Worm (Caenorhabditis elegans): ENCODE results near the gene W09D6.4.

DNA sequence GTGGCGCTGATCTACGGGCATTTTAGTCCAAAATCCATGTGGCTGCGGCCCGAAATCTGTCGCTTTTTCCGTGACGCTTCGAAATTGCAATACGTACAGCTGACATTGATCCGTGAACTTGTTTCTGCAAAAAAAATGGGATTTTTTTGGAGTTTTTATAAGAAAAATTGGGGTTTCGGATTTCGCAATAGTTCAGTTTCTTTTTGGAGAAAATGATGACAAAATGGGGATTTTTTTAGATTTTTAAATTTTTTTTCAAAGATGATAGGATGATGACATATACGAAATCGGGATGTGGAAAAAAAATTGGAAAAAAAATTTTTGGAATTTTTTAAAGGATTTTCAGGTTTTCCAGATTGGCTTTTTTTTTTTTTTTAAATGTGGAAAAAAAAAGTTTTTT, 21.7 kb downstream of the W09D6.4 start:
- TF ChIP-seq ztf-11 (tag; optimal IDR thresholded peaks at IDR 0.05) (no peak), fos-1 (tag; optimal IDR thresholded peaks at IDR 0.05) (no peak), nhr-25 (tag; optimal IDR thresholded peaks at IDR 0.05) (no peak), nhr-76 (tag; optimal IDR thresholded peaks at IDR 0.05) (no peak), elt-3 (tag; optimal IDR thresholded peaks at IDR 0.05) (no peak), zag-1 (tag; optimal IDR thresholded peaks at IDR 0.05) (no peak), unc-62 (GFP tag; optimal IDR thresholded peaks at IDR 0.05) (no peak), ZK546.5 (tag; optimal IDR thresholded peaks at IDR 0.05) (no peak), elt-2 (tag; optimal IDR thresholded peaks at IDR 0.05) (no peak), jun-1 (tag; optimal IDR thresholded peaks at IDR 0.05) (no peak), snpc-4 (tag; optimal IDR thresholded peaks at IDR 0.05) (no peak), pha-4 (tag; optimal IDR thresholded peaks at IDR 0.05) (no peak)

Measured in whole organism, L3 larva.